Worm (Caenorhabditis elegans): Measurements from ENCODE around the gene ttll-15.

DNA sequence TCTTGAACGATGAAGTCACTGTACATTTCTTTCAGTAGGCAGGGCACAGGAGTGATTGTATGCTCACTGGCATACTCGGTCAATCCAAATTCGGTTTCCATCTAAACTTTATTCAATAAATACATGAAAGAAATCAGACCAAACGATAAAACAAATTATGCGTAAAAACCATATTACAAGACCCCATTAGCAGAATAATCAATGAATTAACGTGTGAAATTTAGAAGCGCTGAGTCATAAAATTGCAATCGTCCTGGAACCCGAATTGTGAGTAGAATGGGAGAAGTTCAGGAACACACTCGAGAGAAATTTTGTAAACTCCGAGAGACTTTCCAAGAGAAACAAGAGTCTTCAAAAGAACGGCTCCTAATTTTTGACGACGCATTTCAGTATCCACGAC is 38.9 kb upstream of the ttll-15 start, which contains the start of gene B0024.11:
- TF ChIP-seq elt-2 (tag; optimal IDR thresholded peaks at IDR 0.05): no peak
- TF ChIP-seq ceh-45 (GFP tag; IDR thresholded peaks at IDR 0.05): no peak
- TF ChIP-seq unc-86 (tag; optimal IDR thresholded peaks at IDR 0.05): no peak
- no peak for TF ChIP-seq pat-9 (tag; optimal IDR thresholded peaks at IDR 0.05)
- TF ChIP-seq hlh-13 (GFP tag; optimal IDR thresholded peaks at IDR 0.05): no peak
- no peak for TF ChIP-seq ama-1 (optimal IDR thresholded peaks at IDR 0.05)
- TF ChIP-seq unc-55 (GFP tag; optimal IDR thresholded peaks at IDR 0.05): no peak
- TF ChIP-seq ref-2 (tag; optimal IDR thresholded peaks at IDR 0.05): no peak
- TF ChIP-seq fax-1 (tag; optimal IDR thresholded peaks at IDR 0.05): no peak
- TF ChIP-seq che-1 (tag; optimal IDR thresholded peaks at IDR 0.05): no peak
- TF ChIP-seq syd-9 (tag; optimal IDR thresholded peaks at IDR 0.05): no peak
- TF ChIP-seq ceh-14 (tag; optimal IDR thresholded peaks at IDR 0.05): no peak
- TF ChIP-seq pha-2 (tag; optimal IDR thresholded peaks at IDR 0.05): no peak
